Fruit fly (Drosophila melanogaster) whole organism, embryonic: ENCODE results near the gene CG13850.

ENCODE experiments used
- Aef1 ChIP-seq: fragments of 200-800 bp; sonication (Bioruptor generic); IDR thresholded peaks from 3 replicates; pipeline ENCODE4 v1.3.6; 2022; ENCODE audit warnings: missing biosample characterization, missing genetic modification characterization
- Asciz ChIP-seq: fragments of 200-800 bp; sonication (Bioruptor generic); optimal IDR thresholded peaks from 2 replicates; lab custom pipeline; 2017; ENCODE audit warnings: missing biosample characterization, mild to moderate bottlenecking, missing genetic modification characterization, missing genetic modification reagents
- B-H1 ChIP-seq: fragments of 200-800 bp; sonication (Bioruptor generic); IDR thresholded peaks from 3 replicates; pipeline ENCODE4 v1.3.6; 2022; ENCODE audit warnings: missing biosample characterization, missing genetic modification characterization
- Bteb2 ChIP-seq: fragments of 200-800 bp; sonication (Bioruptor generic); optimal IDR thresholded peaks from 2 replicates; lab custom pipeline; 2016; ENCODE audit warnings: missing biosample characterization, missing genetic modification characterization
- CG10959 ChIP-seq: fragments of 200-800 bp; sonication (Bioruptor generic); IDR thresholded peaks from 2 replicates; pipeline ENCODE4 v1.3.6; 2022; ENCODE audit warnings: missing biosample characterization, missing genetic modification characterization
- CG10979 ChIP-seq: fragments of 200-800 bp; sonication (Bioruptor generic); optimal IDR thresholded peaks from 2 replicates; lab custom pipeline; 2018; ENCODE audit warnings: missing biosample characterization, mild to moderate bottlenecking, missing genetic modification characterization, moderate library complexity
- CG12391 ChIP-seq: fragments of 200-800 bp; sonication (Bioruptor generic); optimal IDR thresholded peaks from 3 replicates; lab custom pipeline; 2018; ENCODE audit warnings: missing biosample characterization, mild to moderate bottlenecking, missing genetic modification characterization, moderate library complexity
- CG17328 ChIP-seq: fragments of 200-800 bp; sonication (Bioruptor generic); IDR thresholded peaks from 2 replicates; pipeline ENCODE4 v1.3.6; 2022; ENCODE audit warnings: missing biosample characterization, missing genetic modification characterization
- CG3407 ChIP-seq: fragments of 200-800 bp; sonication (Bioruptor generic); optimal IDR thresholded peaks from 2 replicates; lab custom pipeline; 2018; ENCODE audit warnings: missing biosample characterization, mild to moderate bottlenecking, missing genetic modification characterization
- CG34376 ChIP-seq: fragments of 200-800 bp; sonication (Bioruptor generic); optimal IDR thresholded peaks from 2 replicates; lab custom pipeline; 2018; ENCODE audit warnings: missing biosample characterization, mild to moderate bottlenecking, missing genetic modification characterization
- CG5953 ChIP-seq: fragments of 200-800 bp; sonication (Bioruptor generic); IDR thresholded peaks from 2 replicates; pipeline ENCODE4 v1.3.6; 2022; ENCODE audit warnings: missing biosample characterization, missing genetic modification characterization
- CG6272 ChIP-seq: fragments of 200-800 bp; sonication (Bioruptor generic); IDR thresholded peaks from 2 replicates; pipeline ENCODE4 v1.3.6; 2022; ENCODE audit warnings: missing biosample characterization, missing genetic modification characterization
- CG8089 ChIP-seq: fragments of 200-800 bp; sonication (Bioruptor generic); optimal IDR thresholded peaks from 3 replicates; lab custom pipeline; 2016; ENCODE audit warnings: missing biosample characterization, missing genetic modification characterization
- CG8290 ChIP-seq, 3 experiments: fragments of 200-800 bp; sonication (Bioruptor generic); optimal IDR thresholded peaks; 2 replicates each; lab custom pipeline; 2016 to 2019; ENCODE audit warnings: missing biosample characterization in 3 of 3, missing genetic modification characterization in 3 of 3, mild to moderate bottlenecking in 2 of 3, moderate library complexity in 1 of 3
- CG9817 ChIP-seq: fragments of 200-800 bp; sonication (Bioruptor generic); optimal IDR thresholded peaks from 2 replicates; lab custom pipeline; 2018; ENCODE audit warnings: missing biosample characterization, mild to moderate bottlenecking, missing genetic modification characterization, moderate library complexity
- CG9932 ChIP-seq: fragments of 200-800 bp; sonication (Bioruptor generic); IDR thresholded peaks from 2 replicates; pipeline ENCODE4 v1.3.6; 2022; ENCODE audit warnings: missing biosample characterization, missing genetic modification characterization
- Dad ChIP-seq: fragments of 200-800 bp; sonication (Bioruptor generic); optimal IDR thresholded peaks from 3 replicates; lab custom pipeline; 2016; ENCODE audit warnings: missing biosample characterization, missing genetic modification characterization
- Dfd ChIP-seq, 2 experiments: fragments of >200 bp; optimal IDR thresholded peaks; 2 replicates each; lab custom pipeline; 2017; ENCODE audit warnings: missing biosample characterization in 2 of 2, missing genetic modification characterization in 2 of 2
- Doc2 ChIP-seq: fragments of 200-800 bp; sonication (Bioruptor generic); IDR thresholded peaks from 2 replicates; pipeline ENCODE4 v1.3.6; 2022; ENCODE audit warnings: missing biosample characterization, missing genetic modification characterization
- Dref ChIP-seq: fragments of 200-800 bp; sonication (Bioruptor generic); IDR thresholded peaks from 2 replicates; pipeline ENCODE4 v1.3.6; 2022; ENCODE audit warnings: missing biosample characterization, missing genetic modification characterization
- Ets97D ChIP-seq: fragments of 200-800 bp; sonication (Bioruptor generic); optimal IDR thresholded peaks from 3 replicates; lab custom pipeline; 2016; ENCODE audit warnings: missing biosample characterization, missing genetic modification characterization
- Fer3 ChIP-seq: fragments of 200-800 bp; sonication (Bioruptor generic); optimal IDR thresholded peaks from 2 replicates; lab custom pipeline; 2018; ENCODE audit warnings: missing biosample characterization, mild to moderate bottlenecking, missing genetic modification characterization, moderate library complexity
- Gsc ChIP-seq: fragments of 200-800 bp; sonication (Bioruptor generic); IDR thresholded peaks from 2 replicates; pipeline ENCODE4 v1.3.6; 2022; ENCODE audit warnings: missing biosample characterization, missing genetic modification characterization
- H2.0 ChIP-seq: fragments of 200-800 bp; sonication (Bioruptor generic); IDR thresholded peaks from 2 replicates; pipeline ENCODE4 v1.3.6; 2022; ENCODE audit warnings: missing biosample characterization, missing genetic modification characterization
- HLH3B ChIP-seq: fragments of 200-800 bp; sonication (Bioruptor generic); IDR thresholded peaks from 2 replicates; pipeline ENCODE4 v1.3.6; 2022; ENCODE audit warnings: missing biosample characterization, missing genetic modification characterization
- Hsf ChIP-seq: fragments of 200-800 bp; sonication (Bioruptor generic); optimal IDR thresholded peaks from 3 replicates; lab custom pipeline; 2016; ENCODE audit warnings: missing biosample characterization, missing genetic modification characterization
- NC2β ChIP-seq: fragments of 200-800 bp; sonication (Bioruptor generic); optimal IDR thresholded peaks from 2 replicates; lab custom pipeline; 2016; ENCODE audit warnings: missing biosample characterization, missing genetic modification characterization
- Nf-YB ChIP-seq: fragments of 200-800 bp; sonication (Bioruptor generic); optimal IDR thresholded peaks from 3 replicates; lab custom pipeline; 2019; ENCODE audit warnings: missing biosample characterization, mild to moderate bottlenecking, missing genetic modification characterization, moderate library complexity
- Oaz ChIP-seq: fragments of 200-800 bp; sonication (Bioruptor generic); IDR thresholded peaks from 2 replicates; pipeline ENCODE4 v1.3.6; 2022; ENCODE audit warnings: missing biosample characterization, missing genetic modification characterization
- Sry-δ ChIP-seq: fragments of 200-800 bp; sonication (Bioruptor generic); optimal IDR thresholded peaks from 2 replicates; lab custom pipeline; 2016; ENCODE audit warnings: missing biosample characterization, missing genetic modification characterization
- Usf ChIP-seq: fragments of 200-800 bp; sonication (Bioruptor generic); optimal IDR thresholded peaks from 2 replicates; lab custom pipeline; 2017; ENCODE audit warnings: missing genotype, missing biosample characterization, missing genetic modification characterization
- chinmo ChIP-seq: fragments of 200-800 bp; sonication (Bioruptor generic); IDR thresholded peaks from 4 replicates; pipeline ENCODE4 v1.3.6; 2022; ENCODE audit warnings: missing biosample characterization, missing genetic modification characterization; ENCODE audit not compliant: partially characterized antibody
- exex ChIP-seq: fragments of 200-800 bp; sonication (Bioruptor generic); optimal IDR thresholded peaks from 4 replicates; lab custom pipeline; 2018; ENCODE audit warnings: missing biosample characterization, mild to moderate bottlenecking, missing genetic modification characterization, moderate library complexity
- eyg ChIP-seq: fragments of 200-800 bp; sonication (Bioruptor generic); optimal IDR thresholded peaks from 3 replicates; lab custom pipeline; 2016; ENCODE audit warnings: missing biosample characterization, missing genetic modification characterization
- fd3F ChIP-seq: fragments of 200-800 bp; sonication (Bioruptor generic); optimal IDR thresholded peaks from 2 replicates; lab custom pipeline; 2018; ENCODE audit warnings: missing biosample characterization, mild to moderate bottlenecking, missing genetic modification characterization, moderate library complexity
- gem ChIP-seq: fragments of 200-800 bp; sonication (Bioruptor generic); optimal IDR thresholded peaks from 2 replicates; lab custom pipeline; 2019; ENCODE audit warnings: missing biosample characterization, mild to moderate bottlenecking, missing genetic modification characterization, moderate library complexity
- gt ChIP-seq: fragments of 200-800 bp; sonication (Bioruptor generic); IDR thresholded peaks from 2 replicates; pipeline ENCODE4 v1.3.6; 2022; ENCODE audit warnings: missing biosample characterization, missing genetic modification characterization
- ham ChIP-seq: fragments of 200-800 bp; sonication (Bioruptor generic); IDR thresholded peaks from 2 replicates; pipeline ENCODE4 v1.3.6; 2022; ENCODE audit warnings: missing biosample characterization, missing genetic modification characterization
- hth ChIP-seq: fragments of >200 bp; optimal IDR thresholded peaks from 2 replicates; lab custom pipeline; 2017; ENCODE audit warnings: inconsistent platforms
- insv ChIP-seq, 2 experiments: fragments of 200-800 bp; sonication (Bioruptor generic); optimal IDR thresholded peaks; 3 replicates each; lab custom pipeline; 2016 to 2018; ENCODE audit warnings: missing biosample characterization in 2 of 2, missing genetic modification characterization in 2 of 2
- jing ChIP-seq: fragments of 200-800 bp; sonication (Bioruptor generic); optimal IDR thresholded peaks from 2 replicates; lab custom pipeline; 2018; ENCODE audit warnings: missing biosample characterization, mild to moderate bottlenecking, missing genetic modification characterization
- kah ChIP-seq: fragments of 200-800 bp; sonication (Bioruptor generic); optimal IDR thresholded peaks from 2 replicates; lab custom pipeline; 2018; ENCODE audit warnings: missing biosample characterization, mild to moderate bottlenecking, missing genetic modification characterization
- luna ChIP-seq: fragments of 200-800 bp; sonication (Bioruptor generic); optimal IDR thresholded peaks from 2 replicates; lab custom pipeline; 2016; ENCODE audit warnings: missing biosample characterization, missing genetic modification characterization
- nerfin-2 ChIP-seq: fragments of 200-800 bp; sonication (Bioruptor generic); IDR thresholded peaks from 2 replicates; pipeline ENCODE4 v1.3.6; 2022; ENCODE audit warnings: missing biosample characterization, missing genetic modification characterization; ENCODE audit not compliant: partially characterized antibody
- ro ChIP-seq: fragments of 200-800 bp; sonication (Bioruptor generic); IDR thresholded peaks from 2 replicates; pipeline ENCODE4 v1.3.6; 2022; ENCODE audit warnings: missing biosample characterization, missing genetic modification characterization
- run ChIP-seq: fragments of 200-800 bp; sonication (Bioruptor generic); optimal IDR thresholded peaks from 3 replicates; lab custom pipeline; 2018; ENCODE audit warnings: missing biosample characterization, mild to moderate bottlenecking, missing genetic modification characterization
- sim ChIP-seq: fragments of 200-800 bp; sonication (Bioruptor generic); IDR thresholded peaks from 2 replicates; pipeline ENCODE4 v1.3.6; 2022; ENCODE audit warnings: missing biosample characterization, missing genetic modification characterization
- tgo ChIP-seq: fragments of 200-800 bp; sonication (Bioruptor generic); IDR thresholded peaks from 3 replicates; pipeline ENCODE4 v1.3.6; 2022; ENCODE audit warnings: missing biosample characterization, missing genetic modification characterization
- tio ChIP-seq: fragments of 200-800 bp; sonication (Bioruptor generic); optimal IDR thresholded peaks from 2 replicates; lab custom pipeline; 2017; ENCODE audit warnings: missing biosample characterization, missing genetic modification characterization, inconsistent platforms
- tna ChIP-seq: fragments of 200-800 bp; sonication (Bioruptor generic); IDR thresholded peaks from 2 replicates; pipeline ENCODE4 v1.3.6; 2022; ENCODE audit warnings: missing biosample characterization, missing genetic modification characterization; ENCODE audit not compliant: partially characterized antibody
- wdn ChIP-seq: fragments of 200-800 bp; sonication (Bioruptor generic); IDR thresholded peaks from 2 replicates; pipeline ENCODE4 v1.3.6; 2022; ENCODE audit warnings: missing biosample characterization, missing genetic modification characterization

The CG13850 gene

DNA sequence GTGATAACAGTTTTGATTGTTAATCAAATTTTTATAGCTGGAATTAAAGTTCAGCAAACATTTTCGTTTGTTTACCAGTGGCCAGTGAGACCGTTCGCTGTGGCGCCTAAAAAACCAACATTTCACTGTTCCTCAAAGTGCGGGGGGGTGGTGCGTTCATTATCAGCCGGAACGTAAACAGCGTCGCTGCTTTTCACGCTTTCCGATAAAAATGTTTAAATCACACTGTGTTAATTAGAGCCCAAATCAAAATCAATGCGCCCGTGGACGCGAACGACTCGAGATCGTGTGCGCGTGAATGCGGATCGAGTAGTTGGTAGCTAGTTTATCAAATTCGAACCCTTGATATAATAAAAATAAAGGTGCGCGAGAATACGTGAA lies 37.1 kb upstream of the CG13850 start, which contains the start of gene CG34376 (continued):
- peak; percentile 34 for TF ChIP-seq CG3407 (GFP tag; lab: Kevin White, UChicago)
- peak; percentile 72 for TF ChIP-seq exex (tag; lab: Kevin White, UChicago)
- TF ChIP-seq Doc2 (GFP tag; lab: Robert Waterston, UW): no peak
- no peak for TF ChIP-seq CG8290 (GFP tag; optimal IDR thresholded peaks at IDR 0.05; lab: Kevin White, UChicago)
- peak in 1 of 2 experiments; percentile 69 for TF ChIP-seq CG8290 (tag; optimal IDR thresholded peaks at IDR 0.05; lab: Kevin White, UChicago)
- TF ChIP-seq hth (lab: Kevin White, UChicago): no peak
- TF ChIP-seq Dfd (GFP tag; optimal IDR thresholded peaks at IDR 0.05; lab: Kevin White, UChicago): no peak
- TF ChIP-seq Dref (GFP tag; lab: Robert Waterston, UW): peak; percentile 52
- no peak for TF ChIP-seq sim (GFP tag; lab: Robert Waterston, UW)
- TF ChIP-seq Bteb2 (GFP tag; lab: Kevin White, UChicago): no peak
- peak; percentile 35 for TF ChIP-seq Asciz (GFP tag; lab: Kevin White, UChicago)
- TF ChIP-seq Sry-δ: peak; percentile 30
- peak; percentile 68 for TF ChIP-seq Ets97D (GFP tag; lab: Kevin White, UChicago)
- no peak for TF ChIP-seq Fer3 (tag; lab: Kevin White, UChicago)
- TF ChIP-seq Oaz: no peak
- TF ChIP-seq kah (GFP tag; lab: Kevin White, UChicago): no peak
- TF ChIP-seq gt: no peak
- TF ChIP-seq HLH3B (GFP tag; lab: Robert Waterston, UW): peak; percentile 23; the same call in 1 of the 2 replicates
- TF ChIP-seq run (tag; lab: Kevin White, UChicago): no peak
- no peak for TF ChIP-seq ro
- TF ChIP-seq Gsc (GFP tag; lab: Robert Waterston, UW): no peak
- peak; percentile 61; the same call in 1 of the 2 replicates for TF ChIP-seq ham (GFP tag; lab: Robert Waterston, UW)
- TF ChIP-seq tgo (GFP tag; lab: Robert Waterston, UW): peak; percentile 17; the same call in 2 of the 3 replicates
- peak in 1 of 2 experiments; percentile 39 for TF ChIP-seq insv (GFP tag; optimal IDR thresholded peaks at IDR 0.05; lab: Kevin White, UChicago)
- peak; percentile 55 for TF ChIP-seq gem
- peak; percentile 11 for TF ChIP-seq CG9817 (tag; lab: Kevin White, UChicago)
- TF ChIP-seq NC2β (GFP tag; lab: Kevin White, UChicago): no peak
- no peak for TF ChIP-seq Hsf
- TF ChIP-seq H2.0 (GFP tag; lab: Robert Waterston, UW): peak; percentile 47; the same call in 1 of the 2 replicates
- TF ChIP-seq CG17328: peak; percentile 47; the same call in 1 of the 2 replicates
- peak; percentile 69 for TF ChIP-seq CG12391 (tag; lab: Kevin White, UChicago)
- TF ChIP-seq jing (GFP tag; lab: Kevin White, UChicago): no peak
- no peak for TF ChIP-seq eyg (GFP tag; lab: Kevin White, UChicago)
- TF ChIP-seq CG8089 (GFP tag; lab: Kevin White, UChicago): no peak
- no peak for TF ChIP-seq CG10959
- TF ChIP-seq CG9932 (GFP tag; lab: Robert Waterston, UW): peak; percentile 51
- no peak for TF ChIP-seq fd3F
- TF ChIP-seq CG6272 (GFP tag; lab: Robert Waterston, UW): no peak
- no peak for TF ChIP-seq Usf (GFP tag; lab: Kevin White, UChicago)
- TF ChIP-seq Dad (GFP tag; lab: Kevin White, UChicago): no peak
- TF ChIP-seq CG34376: peak; percentile 99
- no peak for TF ChIP-seq luna (GFP tag; lab: Kevin White, UChicago)
- TF ChIP-seq B-H1 (GFP tag; lab: Robert Waterston, UW): peak; percentile 37
- TF ChIP-seq CG5953 (GFP tag; lab: Robert Waterston, UW): no peak
- no peak for TF ChIP-seq Nf-YB (GFP tag; lab: Kevin White, UChicago)
- TF ChIP-seq nerfin-2: no peak
- TF ChIP-seq wdn: 0 out of 2 replicates have a peak, but pooled peaks have one; percentile 39
- TF ChIP-seq tna: no peak; the same call in 1 of the 2 replicates
- TF ChIP-seq tio (GFP tag; lab: Kevin White, UChicago): no peak
- 0 out of 4 replicates have a peak, but pooled peaks have one; percentile 44 for TF ChIP-seq chinmo (GFP tag; lab: Robert Waterston, UW)
- peak; percentile 33 for TF ChIP-seq Aef1 (GFP tag; lab: Robert Waterston, UW)
- peak; percentile 2 for TF ChIP-seq CG10979 (tag; lab: Kevin White, UChicago)
